Worm (Caenorhabditis elegans) whole organism, L4 larva: ENCODE data around the gene clec-208.

Experiments
- F26F4.8 ChIP-seq: fragments of 200-800 bp; sonication (Bioruptor generic); conservative IDR thresholded peaks from 2 replicates; pipeline ENCODE4 v1.3.6; 2022; ENCODE audit warnings: missing genetic modification characterization, missing compliant biosample characterization
- T26A8.4 ChIP-seq: fragments of 200-800 bp; sonication (Bioruptor generic); IDR thresholded peaks from 2 replicates; pipeline ENCODE4 v1.3.6; 2022; ENCODE audit warnings: missing genetic modification characterization, missing compliant biosample characterization
- Y105C5A.15 ChIP-seq: fragments of 200-800 bp; sonication (Bioruptor generic); IDR thresholded peaks from 2 replicates; pipeline ENCODE4 v1.3.6; 2022; ENCODE audit warnings: missing genetic modification characterization, missing compliant biosample characterization
- Y48G9A.11 ChIP-seq: fragments of 200-800 bp; sonication (Bioruptor generic); IDR thresholded peaks from 2 replicates; pipeline ENCODE4 v1.3.6; 2022; ENCODE audit warnings: missing genetic modification reagents, missing genetic modification characterization, missing compliant biosample characterization
- Y75B8A.6 ChIP-seq: fragments of 200-800 bp; sonication (Bioruptor generic); IDR thresholded peaks from 2 replicates; pipeline ENCODE4 v1.3.6; 2022; ENCODE audit warnings: missing genetic modification reagents, missing genetic modification characterization, missing compliant biosample characterization
- ZK337.2 ChIP-seq: fragments of 200-800 bp; sonication (Bioruptor generic); IDR thresholded peaks from 2 replicates; pipeline ENCODE4 v1.3.6; 2022; ENCODE audit warnings: missing genetic modification reagents, missing genetic modification characterization, missing compliant biosample characterization
- ZK546.5 ChIP-seq, 2 experiments: sonication (generic microtip); optimal IDR thresholded peaks; 2 replicates each; lab custom pipeline; 2017; ENCODE audit warnings: missing biosample characterization in 2 of 2, missing genetic modification characterization in 2 of 2
- aha-1 ChIP-seq: fragments of 150-350 bp; peaks from one replicate; lab custom pipeline; 2014; ENCODE audit warnings: missing biosample characterization, missing genetic modification characterization
- ceh-20 ChIP-seq: fragments of 200-800 bp; sonication (Bioruptor generic); IDR thresholded peaks from 2 replicates; pipeline ENCODE4 v1.3.6; 2022; ENCODE audit warnings: missing genetic modification reagents, missing genetic modification characterization, missing compliant biosample characterization
- ceh-28 ChIP-seq: fragments of 150-350 bp; optimal IDR thresholded peaks from 2 replicates; lab custom pipeline; 2014; ENCODE audit warnings: missing biosample characterization, missing genetic modification reagents, missing genetic modification characterization
- ctbp-1 ChIP-seq: fragments of 200-800 bp; sonication (Bioruptor generic); IDR thresholded peaks from 2 replicates; pipeline ENCODE4 v1.3.6; 2022; ENCODE audit warnings: missing genetic modification reagents, missing genetic modification characterization, missing compliant biosample characterization
- daf-16 ChIP-seq, 3 experiments: sonication (generic microtip); optimal IDR thresholded peaks; 2 replicates each; lab custom pipeline; 2016 to 2017; ENCODE audit warnings: missing genetic modification characterization in 3 of 3, missing genetic modification reagents in 3 of 3, mild to moderate bottlenecking in 2 of 3, missing compliant biosample characterization in 2 of 3, missing biosample characterization in 1 of 3, moderate library complexity in 1 of 3
- daf-8 ChIP-seq: fragments of 200-800 bp; sonication (Bioruptor generic); IDR thresholded peaks from 2 replicates; pipeline ENCODE4 v1.3.6; 2022; ENCODE audit warnings: missing genetic modification characterization, missing compliant biosample characterization
- dmd-6 ChIP-seq: fragments of 200-800 bp; sonication (Bioruptor generic); IDR thresholded peaks from 2 replicates; pipeline ENCODE4 v1.3.6; 2022; ENCODE audit warnings: missing genetic modification reagents, missing genetic modification characterization, missing compliant biosample characterization
- dmd-8 ChIP-seq: fragments of 200-800 bp; sonication (Bioruptor generic); IDR thresholded peaks from 2 replicates; pipeline ENCODE4 v1.3.6; 2022; ENCODE audit warnings: missing genetic modification characterization, missing compliant biosample characterization
- gei-8 ChIP-seq: fragments of 200-800 bp; sonication (Bioruptor generic); optimal IDR thresholded peaks from 2 replicates; lab custom pipeline; 2018; ENCODE audit warnings: mild to moderate bottlenecking, missing genetic modification characterization, missing compliant biosample characterization
- hif-1 ChIP-seq, 2 experiments: sonication (generic microtip); optimal IDR thresholded peaks; 2 replicates each; lab custom pipeline; 2016 to 2017; ENCODE audit warnings: missing compliant biosample characterization in 2 of 2, missing genetic modification characterization in 2 of 2, missing genetic modification reagents in 2 of 2, missing genotype in 2 of 2, mild to moderate bottlenecking in 1 of 2
- jun-1 ChIP-seq: fragments of 150-350 bp; optimal IDR thresholded peaks from 2 replicates; lab custom pipeline; 2014; ENCODE audit warnings: missing biosample characterization, missing genetic modification reagents, missing genetic modification characterization
- lim-7 ChIP-seq: fragments of 200-800 bp; sonication (Bioruptor generic); IDR thresholded peaks from 2 replicates; pipeline ENCODE4 v1.3.6; 2022; ENCODE audit warnings: missing genetic modification characterization, missing compliant biosample characterization
- lin-15B ChIP-seq: fragments of 150-350 bp; sonication (generic microtip); optimal IDR thresholded peaks from 3 replicates; lab custom pipeline; 2014; ENCODE audit warnings: missing biosample characterization, missing genetic modification characterization
- lin-39 ChIP-seq: fragments of 150-350 bp; optimal IDR thresholded peaks from 2 replicates; lab custom pipeline; 2014; ENCODE audit warnings: missing biosample characterization, missing genetic modification reagents, missing genetic modification characterization
- lsy-2 ChIP-seq, 2 experiments: fragments of 150-350 bp in 1 of 2; sonication (generic microtip) in 1 of 2; optimal IDR thresholded peaks; 2 replicates each; lab custom pipeline; 2014 to 2017; ENCODE audit warnings: missing biosample characterization in 2 of 2, missing genetic modification characterization in 2 of 2
- mdl-1 ChIP-seq, 2 experiments: fragments of 150-350 bp in 1 of 2; sonication (generic microtip) in 1 of 2; optimal IDR thresholded peaks; 2 replicates each; lab custom pipeline; 2014 to 2017; ENCODE audit warnings: missing biosample characterization in 2 of 2, missing genetic modification characterization in 2 of 2
- mdt-29 ChIP-seq: fragments of 200-800 bp; sonication (Bioruptor generic); IDR thresholded peaks from 2 replicates; pipeline ENCODE4 v1.3.6; 2022; ENCODE audit warnings: missing genetic modification reagents, missing genetic modification characterization, missing compliant biosample characterization
- mxl-2 ChIP-seq: fragments of 200-800 bp; sonication (Bioruptor generic); conservative IDR thresholded peaks from 2 replicates; pipeline ENCODE4 v1.3.6; 2022; ENCODE audit warnings: missing genetic modification reagents, missing genetic modification characterization, missing compliant biosample characterization
- nhr-111 ChIP-seq: fragments of 200-800 bp; sonication (Bioruptor generic); optimal IDR thresholded peaks from 2 replicates; lab custom pipeline; 2018; ENCODE audit warnings: mild to moderate bottlenecking, missing genetic modification characterization, missing compliant biosample characterization
- nhr-25 ChIP-seq: sonication (generic microtip); optimal IDR thresholded peaks from 2 replicates; lab custom pipeline; 2017; ENCODE audit warnings: missing genetic modification characterization, mild to moderate bottlenecking, missing compliant biosample characterization, antibody characterized with exemption, moderate library complexity, borderline replicate concordance; ENCODE audit not compliant: insufficient read depth
- nhr-28 ChIP-seq: fragments of 150-350 bp; optimal IDR thresholded peaks from 2 replicates; lab custom pipeline; 2014; ENCODE audit warnings: missing biosample characterization, missing genetic modification characterization
- nhr-41 ChIP-seq: fragments of 200-800 bp; sonication (Bioruptor generic); IDR thresholded peaks from 2 replicates; pipeline ENCODE4 v1.3.6; 2022; ENCODE audit warnings: missing genetic modification reagents, missing genetic modification characterization, missing compliant biosample characterization
- nhr-48 ChIP-seq: sonication (generic microtip); optimal IDR thresholded peaks from 2 replicates; lab custom pipeline; 2016; ENCODE audit warnings: mild to moderate bottlenecking, missing genetic modification characterization, missing compliant biosample characterization
- nhr-77 ChIP-seq: fragments of 150-350 bp; optimal IDR thresholded peaks from 2 replicates; lab custom pipeline; 2014; ENCODE audit warnings: missing biosample characterization, missing genetic modification characterization
- pha-4 ChIP-seq, 2 experiments: fragments of 150-350 bp in 1 of 2; fragments of 200-800 bp in 1 of 2; sonication (Bioruptor generic) in 1 of 2; IDR thresholded peaks in 1 of 2; optimal IDR thresholded peaks in 1 of 2; 2 replicates each; pipeline versions ENCODE4 v1.3.6 to Lab custom; 2014 to 2022; ENCODE audit warnings: missing genetic modification characterization in 2 of 2, missing genetic modification reagents in 2 of 2, missing biosample characterization in 1 of 2, missing compliant biosample characterization in 1 of 2
- php-3 ChIP-seq: fragments of 200-800 bp; sonication (Bioruptor generic); IDR thresholded peaks from 2 replicates; pipeline ENCODE4 v1.3.6; 2022; ENCODE audit warnings: missing genetic modification reagents, missing genetic modification characterization, missing compliant biosample characterization
- pqm-1 ChIP-seq: sonication (generic microtip); optimal IDR thresholded peaks from 2 replicates; lab custom pipeline; 2017; ENCODE audit warnings: missing biosample characterization, missing genetic modification characterization
- rbr-2 ChIP-seq: sonication (generic microtip); optimal IDR thresholded peaks from 2 replicates; lab custom pipeline; 2016; ENCODE audit warnings: missing genotype, missing genetic modification characterization, missing compliant biosample characterization
- saeg-2 ChIP-seq: fragments of 200-800 bp; sonication (Bioruptor generic); IDR thresholded peaks from 2 replicates; pipeline ENCODE4 v1.3.6; 2022; ENCODE audit warnings: missing genetic modification reagents, missing genetic modification characterization, missing compliant biosample characterization
- set-16 ChIP-seq: fragments of 200-800 bp; sonication (Bioruptor generic); IDR thresholded peaks from 2 replicates; pipeline ENCODE4 v1.3.6; 2022; ENCODE audit warnings: missing genetic modification reagents, missing genetic modification characterization, missing compliant biosample characterization
- spr-3 ChIP-seq: fragments of 200-800 bp; sonication (Bioruptor generic); optimal IDR thresholded peaks from 2 replicates; lab custom pipeline; 2018; ENCODE audit warnings: mild to moderate bottlenecking, missing genetic modification characterization, missing compliant biosample characterization
- tag-97 ChIP-seq: fragments of 200-800 bp; sonication (Bioruptor generic); IDR thresholded peaks from 2 replicates; pipeline ENCODE4 v1.3.6; 2022; ENCODE audit warnings: missing genetic modification characterization, missing compliant biosample characterization
- unc-130 ChIP-seq: sonication (generic microtip); optimal IDR thresholded peaks from 2 replicates; lab custom pipeline; 2016; ENCODE audit warnings: missing genetic modification reagents, missing genetic modification characterization, missing compliant biosample characterization
- unc-39 ChIP-seq: sonication (generic microtip); optimal IDR thresholded peaks from 2 replicates; lab custom pipeline; 2017; ENCODE audit warnings: missing biosample characterization, missing genetic modification characterization
- unc-62 ChIP-seq, 3 experiments: fragments of 150-350 bp in 1 of 3; sonication (generic microtip); optimal IDR thresholded peaks in 2 of 3; peaks in 1 of 3; 1 replicate in 1 of 3; 2 replicates in 2 of 3; lab custom pipeline; 2014 to 2017; ENCODE audit warnings: missing biosample characterization in 3 of 3, missing genetic modification characterization in 3 of 3, missing genetic modification reagents in 3 of 3, missing genotype in 1 of 3
- zag-1 ChIP-seq: fragments of 150-350 bp; optimal IDR thresholded peaks from 2 replicates; lab custom pipeline; 2014; ENCODE audit warnings: missing biosample characterization, missing genetic modification characterization
- zfp-3 ChIP-seq: fragments of 200-800 bp; sonication (Bioruptor generic); conservative IDR thresholded peaks from 2 replicates; pipeline ENCODE4 v1.3.6; 2022; ENCODE audit warnings: missing genetic modification reagents, missing genetic modification characterization, missing compliant biosample characterization
- ztf-11 ChIP-seq: fragments of 150-350 bp; optimal IDR thresholded peaks from 2 replicates; lab custom pipeline; 2014; ENCODE audit warnings: missing biosample characterization, missing genetic modification characterization
- ztf-7 ChIP-seq: fragments of 150-350 bp; optimal IDR thresholded peaks from 2 replicates; lab custom pipeline; 2014; ENCODE audit warnings: missing biosample characterization, missing genetic modification characterization

Gene clec-208

DNA sequence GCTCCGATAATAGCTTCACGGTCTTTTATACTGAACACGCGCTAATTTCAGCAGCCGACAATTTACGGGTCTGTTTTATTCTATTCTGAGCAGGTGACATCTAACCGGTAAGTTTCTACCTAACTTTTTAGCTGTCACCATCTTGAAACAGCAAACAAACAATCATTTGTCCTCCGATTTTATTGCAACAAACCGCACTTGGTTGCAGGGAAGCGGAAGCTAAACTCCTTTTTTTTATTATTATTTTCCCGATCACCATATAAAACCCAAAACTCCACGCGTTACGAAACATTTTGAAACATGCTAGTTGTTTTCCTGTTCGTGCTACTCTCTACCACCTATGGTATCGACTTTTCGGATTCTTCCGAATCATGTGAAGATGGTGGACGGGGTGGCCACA lies at the start of gene clec-208:
Gene clec-208 (plus strand): TSS at position 301 of the 400 bp plus-strand sequence.
- TF ChIP-seq ceh-28 (tag; lab: Kevin White, UChicago) (no peak), unc-130 (GFP tag; lab: Kevin White, UChicago) (no peak), zfp-3 (GFP tag; lab: Robert Waterston, UW) (no peak), ZK337.2 (no peak), saeg-2 (GFP tag; lab: Robert Waterston, UW) (no peak), lsy-2 (tag; optimal IDR thresholded peaks at IDR 0.05; lab: Kevin White, UChicago) (no peak), jun-1 (tag; lab: Kevin White, UChicago) (no peak), ctbp-1 (GFP tag; lab: Robert Waterston, UW) (no peak), mdt-29 (GFP tag; lab: Robert Waterston, UW) (no peak), ZK546.5 (tag; optimal IDR thresholded peaks at IDR 0.05; lab: Kevin White, UChicago) (no peak), nhr-25 (no peak), gei-8 (no peak), rbr-2 (no peak), nhr-41 (no peak), pqm-1 (tag; lab: Kevin White, UChicago) (no peak)

- TF ChIP-seq unc-62 (GFP tag; optimal IDR thresholded peaks at IDR 0.05 in 1 of 2; lab: Kevin White, UChicago) (peak in 1 of 2 experiments; percentile 42), unc-62 (tag; optimal IDR thresholded peaks at IDR 0.05; lab: Kevin White, UChicago) (no peak), dmd-6 (GFP tag; lab: Robert Waterston, UW) (peak; percentile 63), hif-1 (tag; optimal IDR thresholded peaks at IDR 0.05; lab: Kevin White, UChicago) (peak in 1 of 2 experiments; percentile 85), nhr-41 (no peak), nhr-77 (tag; lab: Kevin White, UChicago) (peak; percentile 10), nhr-25 (no peak), T26A8.4 (GFP tag; lab: Robert Waterston, UW) (no peak), nhr-28 (peak; percentile 75), tag-97 (GFP tag; lab: Robert Waterston, UW) (no peak)
Measured at ce11 chrV:2050136-2050535, 47.6 kb upstream of the clec-208 start, which contains the start of gene comt-4. comt-4 (minus strand) TSS chrV:2050185.

DNA sequence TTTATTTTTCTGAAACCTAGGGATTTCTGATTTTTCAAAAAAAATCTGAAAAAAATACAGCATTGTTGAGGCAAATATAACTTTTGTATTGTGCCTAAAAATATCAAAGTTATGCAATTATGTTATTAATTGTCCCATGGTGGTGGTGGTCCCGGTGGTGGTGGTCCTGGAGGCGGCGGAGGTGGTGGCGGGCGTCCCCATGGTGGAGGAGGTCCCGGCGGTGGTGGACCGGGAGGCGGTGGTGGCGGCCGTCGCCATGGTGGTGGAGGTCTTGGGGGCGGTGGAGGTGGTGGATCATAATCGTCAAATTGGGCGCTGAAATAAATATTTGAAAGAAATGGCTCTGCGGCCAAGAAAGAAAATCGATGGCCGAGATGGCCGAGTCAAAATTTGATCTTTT lies 47.0 kb upstream of the clec-208 start:
- TF ChIP-seq lin-15B (no peak), pha-4 (GFP tag; IDR thresholded peaks at IDR 0.05; lab: Robert Waterston, UW) (peak; percentile 62; the same call in 1 of the 2 replicates), pha-4 (tag; optimal IDR thresholded peaks at IDR 0.05; lab: Kevin White, UChicago) (no peak), Y105C5A.15 (GFP tag; lab: Robert Waterston, UW) (0 out of 2 replicates have a peak, but pooled peaks have one; percentile 29), hif-1 (tag; optimal IDR thresholded peaks at IDR 0.05; lab: Kevin White, UChicago) (no peak), daf-16 (GFP tag; optimal IDR thresholded peaks at IDR 0.05; lab: Kevin White, UChicago) (no peak), daf-16 (tag; optimal IDR thresholded peaks at IDR 0.05; lab: Kevin White, UChicago) (no peak), dmd-8 (GFP tag; lab: Robert Waterston, UW) (no peak), Y75B8A.6 (GFP tag; lab: Robert Waterston, UW) (no peak), unc-39 (tag; lab: Kevin White, UChicago) (no peak), php-3 (GFP tag; lab: Robert Waterston, UW) (no peak), pqm-1 (tag; lab: Kevin White, UChicago) (no peak), gei-8 (no peak), ceh-20 (GFP tag; lab: Robert Waterston, UW) (no peak), nhr-41 (no peak), nhr-111 (GFP tag; lab: Kevin White, UChicago) (no peak), spr-3 (GFP tag; lab: Kevin White, UChicago) (no peak), ctbp-1 (GFP tag; lab: Robert Waterston, UW) (no peak), mxl-2 (GFP tag; lab: Robert Waterston, UW) (0 out of 2 replicates have a peak, but pooled peaks have one; percentile 19), lim-7 (GFP tag; lab: Robert Waterston, UW) (no peak), lin-39 (no peak), nhr-48 (tag; lab: Kevin White, UChicago) (no peak), set-16 (GFP tag; lab: Robert Waterston, UW) (peak; percentile 98), ztf-11 (tag; lab: Kevin White, UChicago) (no peak), F26F4.8 (GFP tag; lab: Robert Waterston, UW) (no peak), daf-8 (GFP tag; lab: Robert Waterston, UW) (no peak), mdl-1 (tag; optimal IDR thresholded peaks at IDR 0.05; lab: Kevin White, UChicago) (no peak), aha-1 (tag; lab: Kevin White, UChicago) (no peak), ZK546.5 (tag; optimal IDR thresholded peaks at IDR 0.05; lab: Kevin White, UChicago) (no peak), Y48G9A.11 (GFP tag; lab: Robert Waterston, UW) (no peak), zag-1 (tag; lab: Kevin White, UChicago) (no peak), ztf-7 (tag; lab: Kevin White, UChicago) (no peak)
